Fruit fly (Drosophila melanogaster): ENCODE results near the gene CG3309.

CG3309 gene

DNA sequence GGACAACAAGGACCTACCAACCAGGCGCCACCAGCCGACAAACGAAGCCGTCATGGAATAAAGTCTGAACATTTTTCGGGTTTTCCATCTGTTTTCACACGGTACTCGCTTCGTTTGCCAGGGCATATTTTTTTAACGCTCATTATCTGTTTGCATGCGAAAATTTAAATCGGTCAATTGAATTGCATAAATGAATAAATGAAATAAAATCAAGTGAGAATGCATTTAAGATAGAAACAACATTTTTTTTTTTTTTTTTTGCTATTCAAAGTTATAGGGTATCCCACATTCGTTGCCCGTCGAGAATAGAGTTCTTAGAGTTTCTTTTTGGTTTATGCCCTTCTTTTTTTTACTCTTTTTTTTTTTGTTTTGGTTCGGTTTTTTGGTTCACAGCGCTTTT is 43.3 kb downstream of the CG3309 start (continued):
- TF ChIP-seq Dek (tag; optimal IDR thresholded peaks at IDR 0.05) (peak; percentile 33), sqz (GFP tag; optimal IDR thresholded peaks at IDR 0.05) (peak; percentile 41), Kr (GFP tag; optimal IDR thresholded peaks at IDR 0.05) (no peak), CG12659 (GFP tag; optimal IDR thresholded peaks at IDR 0.05) (peak; percentile 24), CG11560 (tag; IDR thresholded peaks at IDR 0.05) (no peak), NC2α (GFP tag; optimal IDR thresholded peaks at IDR 0.05) (no peak), zf30C (GFP tag; optimal IDR thresholded peaks at IDR 0.05) (no peak), CG2889 (GFP tag; IDR thresholded peaks at IDR 0.05) (no peak), CG9817 (tag; optimal IDR thresholded peaks at IDR 0.05) (peak; percentile 41), twi (tag; optimal IDR thresholded peaks at IDR 0.05) (no peak), Rfx (GFP tag; IDR thresholded peaks at IDR 0.05) (peak; percentile 64), fd3F (GFP tag; optimal IDR thresholded peaks at IDR 0.05) (peak; percentile 17), ssp (GFP tag; IDR thresholded peaks at IDR 0.05) (no peak), ewg (GFP tag; optimal IDR thresholded peaks at IDR 0.05) (no peak), ind (GFP tag; optimal IDR thresholded peaks at IDR 0.05) (peak; percentile 58), GATAe (GFP tag; conservative IDR thresholded peaks at IDR 0.05) (no peak), gce (GFP tag; IDR thresholded peaks at IDR 0.05) (no peak), E2f1 (GFP tag; IDR thresholded peaks at IDR 0.05) (peak; percentile 51), CG2202 (tag; optimal IDR thresholded peaks at IDR 0.05) (no peak), ase (GFP tag; IDR thresholded peaks at IDR 0.05) (no peak), wdn (GFP tag; IDR thresholded peaks at IDR 0.05) (0 out of 2 replicates have a peak, but pooled peaks have one; percentile 9), Scr (GFP tag; IDR thresholded peaks at IDR 0.05; ENCODE audit: partially characterized antibody) (no peak), fd102C (GFP tag; optimal IDR thresholded peaks at IDR 0.05) (no peak), sd (tag; optimal IDR thresholded peaks at IDR 0.05) (no peak), Neu2 (GFP tag; optimal IDR thresholded peaks at IDR 0.05; ENCODE audit: borderline replicate concordance) (peak; percentile 42), Poxn (GFP tag; IDR thresholded peaks at IDR 0.05) (no peak), Opbp (GFP tag; IDR thresholded peaks at IDR 0.05; ENCODE audit: partially characterized antibody) (no peak), bbx (GFP tag; IDR thresholded peaks at IDR 0.05; ENCODE audit: partially characterized antibody) (no peak), CG2116 (GFP tag; optimal IDR thresholded peaks at IDR 0.05) (no peak), klu (GFP tag; IDR thresholded peaks at IDR 0.05) (peak; percentile 20; the same call in 1 of the 2 replicates), CG17361 (GFP tag; IDR thresholded peaks at IDR 0.05) (no peak), CG15601 (tag; optimal IDR thresholded peaks at IDR 0.05) (no peak), Camta (GFP tag; optimal IDR thresholded peaks at IDR 0.05) (no peak), CG10267 (tag; optimal IDR thresholded peaks at IDR 0.05) (peak; percentile 48), CG6654 (GFP tag; optimal IDR thresholded peaks at IDR 0.05) (no peak), vnd (GFP tag; IDR thresholded peaks at IDR 0.05; ENCODE audit: partially characterized antibody) (no peak), CG6813 (GFP tag; optimal IDR thresholded peaks at IDR 0.05) (peak; percentile 57), Asciz (GFP tag; optimal IDR thresholded peaks at IDR 0.05) (peak; percentile 22), lov (optimal IDR thresholded peaks at IDR 0.05) (no peak), lov (GFP tag; IDR thresholded peaks at IDR 0.05) (no peak), scrt (GFP tag; optimal IDR thresholded peaks at IDR 0.05) (peak; percentile 20), eyg (GFP tag; optimal IDR thresholded peaks at IDR 0.05) (no peak), crp (GFP tag; optimal IDR thresholded peaks at IDR 0.05) (no peak), h (optimal IDR thresholded peaks at IDR 0.05) (no peak), mam (GFP tag; optimal IDR thresholded peaks at IDR 0.05) (peak; percentile 44), B-H2 (GFP tag; optimal IDR thresholded peaks at IDR 0.05) (peak; percentile 2), org-1 (GFP tag; optimal IDR thresholded peaks at IDR 0.05) (peak; percentile 10), dmrt11E (tag; optimal IDR thresholded peaks at IDR 0.05) (no peak), CG3407 (GFP tag; optimal IDR thresholded peaks at IDR 0.05) (no peak), BtbVII (GFP tag; optimal IDR thresholded peaks at IDR 0.05) (peak; percentile 17), CG12744 (GFP tag; optimal IDR thresholded peaks at IDR 0.05) (peak; percentile 23)
